In genomic region chrIV:3385337-3386215, ce11 we compare ENCODE assay signal across 1 worm cellular context.
TF ChIP-seq lines count a peak whose summit lies in the region.

Gene mai-2 (plus strand): TSS chrIV:3385910.

TF ChIP-seq in whole organism, L1 larva, 84 proteins besides CTCF, POLR2A, EP300 and RAD21 (continued from another document):
- TF ChIP-seq aly-2 (tag; optimal IDR thresholded peaks at IDR 0.05; lab: Kevin White, UChicago): peak; percentile 20
- TF ChIP-seq C04F5.9 (tag; optimal IDR thresholded peaks at IDR 0.05; lab: Kevin White, UChicago): no peak
- peak; percentile 14 for TF ChIP-seq dsc-1 (tag; optimal IDR thresholded peaks at IDR 0.05; lab: Kevin White, UChicago)
- peak in 1 of 2 experiments; percentile 45 for TF ChIP-seq mdl-1 (tag; optimal IDR thresholded peaks at IDR 0.05; lab: Kevin White, UChicago)
- TF ChIP-seq nhr-19 (GFP tag; conservative IDR thresholded peaks at IDR 0.05; lab: Robert Waterston, UW): peak; percentile 65
- no peak for TF ChIP-seq nhr-76 (tag; optimal IDR thresholded peaks at IDR 0.05; lab: Kevin White, UChicago)
- no peak for TF ChIP-seq pag-3 (tag; optimal IDR thresholded peaks at IDR 0.05; lab: Kevin White, UChicago; ENCODE audit: borderline replicate concordance, insufficient read depth)
- no peak for TF ChIP-seq alr-1 (tag; optimal IDR thresholded peaks at IDR 0.05; lab: Kevin White, UChicago; ENCODE audit: borderline replicate concordance)
- peak; percentile 84 for TF ChIP-seq snu-23 (GFP tag; optimal IDR thresholded peaks at IDR 0.05; lab: Kevin White, UChicago)
- TF ChIP-seq ztf-11 (tag; optimal IDR thresholded peaks at IDR 0.05; lab: Kevin White, UChicago): peak in 1 of 2 experiments; percentile 12
- peak; percentile 57 for TF ChIP-seq lin-13 (GFP tag; optimal IDR thresholded peaks at IDR 0.05; lab: Kevin White, UChicago)
- peak; percentile 63 for TF ChIP-seq nhr-85 (tag; lab: Kevin White, UChicago)
- no peak for TF ChIP-seq nhr-28 (tag; optimal IDR thresholded peaks at IDR 0.05; lab: Kevin White, UChicago)
- TF ChIP-seq unc-62 (GFP tag; optimal IDR thresholded peaks at IDR 0.05; lab: Kevin White, UChicago): no peak
- TF ChIP-seq nhr-84 (tag; optimal IDR thresholded peaks at IDR 0.05; lab: Kevin White, UChicago): no peak
- TF ChIP-seq C34B4.2 (tag; optimal IDR thresholded peaks at IDR 0.05; lab: Kevin White, UChicago): no peak
- peak; percentile 18 for TF ChIP-seq lin-39 (tag; optimal IDR thresholded peaks at IDR 0.05; lab: Kevin White, UChicago)
- TF ChIP-seq skn-1 (tag; optimal IDR thresholded peaks at IDR 0.05; lab: Kevin White, UChicago): peak; percentile 57
- no peak for TF ChIP-seq zip-4 (GFP tag; optimal IDR thresholded peaks at IDR 0.05; lab: Kevin White, UChicago)
- TF ChIP-seq lir-3 (tag; optimal IDR thresholded peaks at IDR 0.05; lab: Kevin White, UChicago; ENCODE audit: poor library complexity): peak; percentile 36
- TF ChIP-seq pax-3 (tag; optimal IDR thresholded peaks at IDR 0.05; lab: Kevin White, UChicago): peak; percentile 12
- TF ChIP-seq hlh-17 (GFP tag; optimal IDR thresholded peaks at IDR 0.05; lab: Kevin White, UChicago; ENCODE audit: borderline replicate concordance): no peak
- peak; percentile 65 for TF ChIP-seq swsn-7 (tag; optimal IDR thresholded peaks at IDR 0.05; lab: Kevin White, UChicago)
- no peak for TF ChIP-seq hlh-4 (tag; optimal IDR thresholded peaks at IDR 0.05; lab: Kevin White, UChicago)
- TF ChIP-seq blmp-1 (tag; optimal IDR thresholded peaks at IDR 0.05; lab: Kevin White, UChicago): peak; percentile 27
- TF ChIP-seq dpl-1 (GFP tag; optimal IDR thresholded peaks at IDR 0.05; lab: Kevin White, UChicago): peak; percentile 90 to 94 (median 91)
- no peak for TF ChIP-seq Y116A8C.19 (tag; optimal IDR thresholded peaks at IDR 0.05; lab: Kevin White, UChicago; ENCODE audit: borderline replicate concordance)
- TF ChIP-seq nhr-71 (tag; optimal IDR thresholded peaks at IDR 0.05; lab: Kevin White, UChicago): peak; percentile 80
- 0 out of 2 replicates have a peak, but pooled peaks have one; percentile 34 for TF ChIP-seq unc-98 (GFP tag; IDR thresholded peaks at IDR 0.05; lab: Robert Waterston, UW)
- TF ChIP-seq hpl-2 (GFP tag; optimal IDR thresholded peaks at IDR 0.05; lab: Kevin White, UChicago): no peak
- TF ChIP-seq ceh-88 (GFP tag; IDR thresholded peaks at IDR 0.05; lab: Robert Waterston, UW): peak; percentile 10; the same call in 1 of the 2 replicates
- no peak for TF ChIP-seq fkh-4 (tag; optimal IDR thresholded peaks at IDR 0.05; lab: Kevin White, UChicago; ENCODE audit: borderline replicate concordance)
- no peak for TF ChIP-seq zag-1 (tag; optimal IDR thresholded peaks at IDR 0.05; lab: Kevin White, UChicago)
- no peak for TF ChIP-seq vab-15 (tag; optimal IDR thresholded peaks at IDR 0.05; lab: Kevin White, UChicago)
- TF ChIP-seq ceh-82 (tag; optimal IDR thresholded peaks at IDR 0.05; lab: Kevin White, UChicago): peak; percentile 21 to 74 (median 32)
- TF ChIP-seq efl-1 (optimal IDR thresholded peaks at IDR 0.05; lab: Kevin White, UChicago): peak; percentile 61 to 94
- peak; percentile 94 to 99 for TF ChIP-seq efl-1 (GFP tag; optimal IDR thresholded peaks at IDR 0.05 in 1 of 2; lab: Kevin White, UChicago)
- no peak for TF ChIP-seq unc-30 (tag; optimal IDR thresholded peaks at IDR 0.05; lab: Kevin White, UChicago)
- TF ChIP-seq mef-2 (tag; optimal IDR thresholded peaks at IDR 0.05; lab: Kevin White, UChicago): no peak
- no peak for TF ChIP-seq sox-4 (tag; optimal IDR thresholded peaks at IDR 0.05; lab: Kevin White, UChicago)
- TF ChIP-seq mep-1 (tag; optimal IDR thresholded peaks at IDR 0.05; lab: Kevin White, UChicago): peak; percentile 49
- TF ChIP-seq fkh-8 (tag; optimal IDR thresholded peaks at IDR 0.05; lab: Kevin White, UChicago): peak; percentile 59
- peak; percentile 94 to 96 for TF ChIP-seq lin-35 (GFP tag; optimal IDR thresholded peaks at IDR 0.05; lab: Kevin White, UChicago)
- TF ChIP-seq nhr-237 (tag; optimal IDR thresholded peaks at IDR 0.05; lab: Kevin White, UChicago): no peak
- no peak for TF ChIP-seq jun-1 (tag; optimal IDR thresholded peaks at IDR 0.05; lab: Kevin White, UChicago)
- peak; percentile 73 for TF ChIP-seq nhr-47 (tag; optimal IDR thresholded peaks at IDR 0.05; lab: Kevin White, UChicago)
